Worm (Caenorhabditis elegans) whole organism, L2 larva: ENCODE results near the gene cut-6.

Source experiments
- C34F6.9 ChIP-seq: fragments of 150-350 bp; optimal IDR thresholded peaks from 2 replicates; lab custom pipeline; 2014; ENCODE audit warnings: missing biosample characterization, missing genetic modification characterization
- F13H6.1 ChIP-seq: sonication (generic microtip); optimal IDR thresholded peaks from 2 replicates; lab custom pipeline; 2016; ENCODE audit warnings: missing genetic modification characterization, missing compliant biosample characterization
- ama-1 ChIP-seq: fragments of 150-350 bp; optimal IDR thresholded peaks from 2 replicates; lab custom pipeline; 2018; ENCODE audit warnings: inconsistent platforms
- dmd-4 ChIP-seq: sonication (generic microtip); optimal IDR thresholded peaks from 2 replicates; lab custom pipeline; 2017; ENCODE audit warnings: missing biosample characterization, missing genetic modification characterization
- lin-13 ChIP-seq: fragments of 150-350 bp; optimal IDR thresholded peaks from 2 replicates; lab custom pipeline; 2014; ENCODE audit warnings: missing biosample characterization, missing genetic modification reagents, missing genetic modification characterization
- nhr-25 ChIP-seq: fragments of 150-350 bp; sonication (generic microtip); optimal IDR thresholded peaks from 3 replicates; lab custom pipeline; 2014; ENCODE audit warnings: missing biosample characterization, missing genetic modification characterization

DNA sequence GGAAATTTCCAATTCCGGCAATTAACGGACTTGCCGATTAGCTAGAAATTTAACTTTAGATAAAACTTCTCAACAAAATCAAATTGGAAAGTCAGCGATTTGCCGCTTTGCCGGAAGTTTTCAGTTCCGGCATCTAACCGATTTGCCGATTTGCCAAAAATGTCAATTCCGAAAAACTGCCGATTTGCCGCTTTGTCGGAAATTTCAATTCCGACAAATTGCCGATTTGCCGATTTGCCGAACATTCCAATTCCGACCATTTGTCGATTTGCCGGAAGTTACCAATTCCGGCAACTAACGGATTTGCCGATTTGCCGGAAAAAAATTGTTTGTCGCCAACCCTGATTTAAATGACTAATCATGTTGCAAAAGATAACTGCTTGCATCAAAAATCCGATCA is 2.1 kb upstream of the cut-6 start:
- TF ChIP-seq nhr-25 (no peak), lin-13 (GFP tag; lab: Kevin White, UChicago) (no peak), ama-1 (lab: Kevin White, UChicago) (no peak), F13H6.1 (tag; lab: Kevin White, UChicago) (no peak), C34F6.9 (tag; lab: Kevin White, UChicago) (no peak), dmd-4 (no peak)
